Worm (Caenorhabditis elegans): ENCODE results near the gene idpc-6.

ce11 chrV:9630542-9630941 lies 10.6 kb downstream of the idpc-6 start:
- TF ChIP-seq F57C9.4 (tag; optimal IDR thresholded peaks at IDR 0.05) (no peak), ama-1 (optimal IDR thresholded peaks at IDR 0.05) (no peak), ama-1 (GFP tag; optimal IDR thresholded peaks at IDR 0.05) (no peak)
